Fruit fly (Drosophila melanogaster): ENCODE data around the gene capt.

Gene capt

DNA sequence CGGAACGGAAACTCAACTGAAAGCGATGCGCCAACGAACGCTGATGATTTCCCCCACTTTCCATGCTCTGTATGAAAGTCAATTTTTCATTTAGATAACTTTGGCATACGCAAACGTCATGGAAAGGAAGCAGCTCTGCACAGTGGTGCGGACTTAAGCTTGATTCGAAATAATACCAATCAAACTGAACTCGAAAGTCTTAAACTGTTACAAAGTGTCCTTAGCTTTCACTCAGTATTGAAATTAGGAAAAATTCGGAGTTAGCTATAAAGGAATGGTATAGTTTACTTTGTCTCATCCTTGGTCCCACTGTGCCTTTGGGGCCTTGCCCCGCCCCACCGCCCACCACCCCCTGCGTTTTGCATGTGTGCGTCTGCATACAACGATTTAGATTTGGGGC, 49.4 kb upstream of the capt start (continued):
- TF ChIP-seq stwl (tag; optimal IDR thresholded peaks at IDR 0.05) (no peak), slbo (GFP tag; IDR thresholded peaks at IDR 0.05) (peak; percentile 85), H15 (GFP tag; IDR thresholded peaks at IDR 0.05) (peak; percentile 63; the same call in 1 of the 3 replicates), CG11504 (tag; optimal IDR thresholded peaks at IDR 0.05) (peak; percentile 61), bbx (GFP tag; IDR thresholded peaks at IDR 0.05; ENCODE audit: partially characterized antibody) (no peak), Antp (GFP tag; optimal IDR thresholded peaks at IDR 0.05) (peak; percentile 15), Awh (GFP tag; IDR thresholded peaks at IDR 0.05) (0 out of 2 replicates have a peak, but pooled peaks have one; percentile 56), CG1792 (GFP tag; optimal IDR thresholded peaks at IDR 0.05) (no peak), CG1024 (GFP tag; IDR thresholded peaks at IDR 0.05) (no peak), tx (GFP tag; optimal IDR thresholded peaks at IDR 0.05) (no peak), CG1832 (GFP tag; optimal IDR thresholded peaks at IDR 0.05) (no peak), CG12391 (tag; optimal IDR thresholded peaks at IDR 0.05) (peak; percentile 43), CG17612 (GFP tag; IDR thresholded peaks at IDR 0.05) (0 out of 2 replicates have a peak, but pooled peaks have one; percentile 44), sens-2 (GFP tag; IDR thresholded peaks at IDR 0.05) (no peak), stc (GFP tag; IDR thresholded peaks at IDR 0.05) (peak; percentile 66), H2.0 (GFP tag; IDR thresholded peaks at IDR 0.05) (peak; percentile 59; the same call in 1 of the 2 replicates)

dm6 chr2L:1203915-1204314, 45.9 kb upstream of the capt start, which contains the start of gene CG14342:
Gene CG14342 (plus strand): TSS chr2L:1204215.
- TF ChIP-seq Pdp1 (GFP tag; optimal IDR thresholded peaks at IDR 0.05) (no peak), row (GFP tag; IDR thresholded peaks at IDR 0.05) (0 out of 3 replicates have a peak, but pooled peaks have one; percentile 8)

DNA sequence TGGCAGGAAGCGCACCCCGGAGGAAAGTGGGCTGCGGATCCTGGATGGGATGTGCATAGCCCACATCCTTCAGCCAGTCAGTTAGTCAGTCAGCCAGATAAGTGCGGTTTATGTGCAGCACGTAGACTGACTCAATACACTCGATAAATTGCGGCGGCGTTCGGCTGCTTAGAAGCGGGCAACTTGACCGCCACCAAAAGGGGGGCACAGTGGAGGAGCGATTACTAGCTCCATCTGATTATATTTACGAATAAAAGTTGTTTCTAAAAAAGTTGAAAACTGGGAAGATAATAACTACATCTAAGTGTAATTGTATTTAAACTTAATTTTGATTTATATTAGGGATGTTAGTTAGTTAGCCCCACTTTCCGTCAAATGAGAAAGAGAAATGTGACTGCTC, 44.4 kb upstream of the capt start:
- peak; percentile 51 for TF ChIP-seq Ets65A (GFP tag)
- peak; percentile 52 for TF ChIP-seq CG11696 (GFP tag; IDR thresholded peaks at IDR 0.05)
- TF ChIP-seq fd3F (GFP tag; optimal IDR thresholded peaks at IDR 0.05): no peak
- TF ChIP-seq Poxn (GFP tag; IDR thresholded peaks at IDR 0.05): 0 out of 2 replicates have a peak, but pooled peaks have one; percentile 14
- peak; percentile 8; the same call in 1 of the 2 replicates for TF ChIP-seq CG9932 (GFP tag; IDR thresholded peaks at IDR 0.05)
- TF ChIP-seq dimm (GFP tag; IDR thresholded peaks at IDR 0.05): no peak
- no peak for TF ChIP-seq CG4328 (GFP tag; optimal IDR thresholded peaks at IDR 0.05)
- TF ChIP-seq nom (GFP tag; optimal IDR thresholded peaks at IDR 0.05): no peak
- TF ChIP-seq Med (GFP tag): peak; percentile 15
- 0 out of 3 replicates have a peak, but pooled peaks have one; percentile 11 for TF ChIP-seq row (GFP tag; IDR thresholded peaks at IDR 0.05)

- TF ChIP-seq sisA (GFP tag; IDR thresholded peaks at IDR 0.05): no peak
- TF ChIP-seq CG3065 (GFP tag; optimal IDR thresholded peaks at IDR 0.05): no peak
- peak; percentile 60 for TF ChIP-seq mirr (GFP tag; optimal IDR thresholded peaks at IDR 0.05)
- TF ChIP-seq chm (GFP tag; IDR thresholded peaks at IDR 0.05): no peak
- peak; percentile 79 for TF ChIP-seq grn (GFP tag; optimal IDR thresholded peaks at IDR 0.05)
- no peak for TF ChIP-seq Hsf (GFP tag; optimal IDR thresholded peaks at IDR 0.05)
- TF ChIP-seq ci (GFP tag; IDR thresholded peaks at IDR 0.05): no peak
- TF ChIP-seq ro (GFP tag; IDR thresholded peaks at IDR 0.05): no peak
- TF ChIP-seq row (GFP tag; IDR thresholded peaks at IDR 0.05): no peak
- TF ChIP-seq CG3163 (GFP tag; optimal IDR thresholded peaks at IDR 0.05): no peak
- TF ChIP-seq lab (GFP tag; optimal IDR thresholded peaks at IDR 0.05): peak; percentile 79
- TF ChIP-seq insv (GFP tag; optimal IDR thresholded peaks at IDR 0.05): no peak
- TF ChIP-seq unpg (GFP tag; optimal IDR thresholded peaks at IDR 0.05): no peak
- TF ChIP-seq Mad (GFP tag; optimal IDR thresholded peaks at IDR 0.05): no peak
- TF ChIP-seq GATAe (GFP tag; conservative IDR thresholded peaks at IDR 0.05): 0 out of 2 replicates have a peak, but pooled peaks have one; percentile 55
- no peak for TF ChIP-seq Deaf1 (tag; optimal IDR thresholded peaks at IDR 0.05)
- TF ChIP-seq sens-2 (GFP tag; IDR thresholded peaks at IDR 0.05): 0 out of 2 replicates have a peak, but pooled peaks have one; percentile 24
- peak; percentile 93 for TF ChIP-seq sd (tag; optimal IDR thresholded peaks at IDR 0.05)
- no peak for TF ChIP-seq CG7987 (GFP tag; optimal IDR thresholded peaks at IDR 0.05)
- peak; percentile 58 for TF ChIP-seq CG34376 (GFP tag; optimal IDR thresholded peaks at IDR 0.05)
- no peak for TF ChIP-seq CG18262 (tag; optimal IDR thresholded peaks at IDR 0.05)
- peak; percentile 97 for TF ChIP-seq exex (tag; optimal IDR thresholded peaks at IDR 0.05)
Observed at dm6 chr2L:1201396-1201837, 43.4 kb upstream of the capt start.
